Fruit fly (Drosophila melanogaster): ENCODE results near the gene CG11563.
A peak's percentile ranks its signal among the peaks of the same experiment; 100 is the strongest.

CG11563 gene

dm6 chr3R:31754605-31755004, 17.8 kb downstream of the CG11563 start, which contains the start of gene salt:
Gene salt (minus strand): TSS chr3R:31754705.
- TF ChIP-seq Max (GFP tag; optimal IDR thresholded peaks at IDR 0.05) (no peak), pros (GFP tag; optimal IDR thresholded peaks at IDR 0.05) (no peak), CG6791 (GFP tag; IDR thresholded peaks at IDR 0.05; ENCODE audit: partially characterized antibody) (no peak), CG3726 (GFP tag; IDR thresholded peaks at IDR 0.05) (no peak), HLH3B (GFP tag; IDR thresholded peaks at IDR 0.05) (no peak), CG2202 (tag; optimal IDR thresholded peaks at IDR 0.05) (no peak)

dm6 chr3R:31758587-31759167, 21.8 kb downstream of the CG11563 start, which contains the start of gene CG2187:
Gene CG2187 (minus strand): TSS chr3R:31758637.
- TF ChIP-seq schlank (tag; optimal IDR thresholded peaks at IDR 0.05) (peak; percentile 37), CG6813 (GFP tag; optimal IDR thresholded peaks at IDR 0.05) (peak; percentile 39), lab (GFP tag; optimal IDR thresholded peaks at IDR 0.05) (peak; percentile 60), HHEX (GFP tag; optimal IDR thresholded peaks at IDR 0.05) (peak; percentile 11), Dbx (GFP tag; IDR thresholded peaks at IDR 0.05) (peak; percentile 18; the same call in 1 of the 3 replicates), CG14710 (tag; optimal IDR thresholded peaks at IDR 0.05) (peak; percentile 0), sug (tag; optimal IDR thresholded peaks at IDR 0.05) (peak; percentile 32), CG13296 (GFP tag; optimal IDR thresholded peaks at IDR 0.05) (peak; percentile 5), CG6765 (GFP tag; optimal IDR thresholded peaks at IDR 0.05) (peak; percentile 22), sens (GFP tag) (peak; percentile 36), Xrp1 (GFP tag; IDR thresholded peaks at IDR 0.05) (0 out of 2 replicates have a peak, but pooled peaks have one; percentile 30), CG10321 (GFP tag; IDR thresholded peaks at IDR 0.05) (no peak), CG18599 (GFP tag; optimal IDR thresholded peaks at IDR 0.05) (peak; percentile 45), CG15514 (GFP tag; optimal IDR thresholded peaks at IDR 0.05) (peak; percentile 5), nerfin-2 (GFP tag; IDR thresholded peaks at IDR 0.05; ENCODE audit: partially characterized antibody) (no peak), Hsf (GFP tag; optimal IDR thresholded peaks at IDR 0.05) (no peak), CG8924 (tag; optimal IDR thresholded peaks at IDR 0.05) (peak; percentile 6), so (GFP tag; IDR thresholded peaks at IDR 0.05) (0 out of 3 replicates have a peak, but pooled peaks have one; percentile 15), NC2α (GFP tag; optimal IDR thresholded peaks at IDR 0.05) (no peak), CG30403 (GFP tag; optimal IDR thresholded peaks at IDR 0.05) (no peak), CG12071 (GFP tag; optimal IDR thresholded peaks at IDR 0.05) (peak; percentile 42), CG17385 (GFP tag; optimal IDR thresholded peaks at IDR 0.05) (peak; percentile 7), D19A (tag; optimal IDR thresholded peaks at IDR 0.05) (no peak), fd64A (GFP tag; optimal IDR thresholded peaks at IDR 0.05) (peak; percentile 46), Tbp (GFP tag; optimal IDR thresholded peaks at IDR 0.05) (no peak), CG13424 (tag; optimal IDR thresholded peaks at IDR 0.05) (peak; percentile 25), onecut (GFP tag; IDR thresholded peaks at IDR 0.05) (peak; percentile 20; the same call in 1 of the 2 replicates), HLH3B (GFP tag; IDR thresholded peaks at IDR 0.05) (peak; percentile 22; the same call in 1 of the 2 replicates), dm (GFP tag; optimal IDR thresholded peaks at IDR 0.05) (no peak), Pdp1 (GFP tag; optimal IDR thresholded peaks at IDR 0.05) (peak in 1 of 2 experiments; percentile 35), CG10565 (GFP tag; optimal IDR thresholded peaks at IDR 0.05) (no peak), sim (GFP tag; IDR thresholded peaks at IDR 0.05) (no peak), pzg (GFP tag; optimal IDR thresholded peaks at IDR 0.05) (no peak), CG34376 (GFP tag; optimal IDR thresholded peaks at IDR 0.05) (no peak), CG1603 (tag; optimal IDR thresholded peaks at IDR 0.05) (peak; percentile 18), Hmr (GFP tag; optimal IDR thresholded peaks at IDR 0.05) (peak; percentile 17), CG6689 (GFP tag; IDR thresholded peaks at IDR 0.05) (no peak), CG7987 (GFP tag; optimal IDR thresholded peaks at IDR 0.05) (peak; percentile 18), abd-A (tag; optimal IDR thresholded peaks at IDR 0.05) (no peak), CG17328 (GFP tag; IDR thresholded peaks at IDR 0.05) (peak; percentile 20; the same call in 1 of the 2 replicates), CG11247 (GFP tag; IDR thresholded peaks at IDR 0.05) (no peak), CoRest (tag; optimal IDR thresholded peaks at IDR 0.05) (no peak)
